Worm (Caenorhabditis elegans): ENCODE results near the gene F35H8.2.

The F35H8.2 gene

ce11 chrII:9540723-9541122, 14.6 kb upstream of the F35H8.2 start, which contains the start of gene sra-3:
Gene sra-3, minus strand, starts transcription at chrII:9540823.
- no peak for TF ChIP-seq aly-2 (tag; optimal IDR thresholded peaks at IDR 0.05)
- no peak for TF ChIP-seq nhr-23 (tag; optimal IDR thresholded peaks at IDR 0.05)
- TF ChIP-seq nhr-11 (tag; optimal IDR thresholded peaks at IDR 0.05), result no peak
- TF ChIP-seq ceh-82 (tag; optimal IDR thresholded peaks at IDR 0.05), result no peak
- TF ChIP-seq elt-1 (tag; optimal IDR thresholded peaks at IDR 0.05), result no peak
- TF ChIP-seq lsy-2 (tag; optimal IDR thresholded peaks at IDR 0.05), result no peak
- TF ChIP-seq nhr-12 (tag; optimal IDR thresholded peaks at IDR 0.05), result no peak
- no peak for TF ChIP-seq nhr-237 (tag; optimal IDR thresholded peaks at IDR 0.05)
- no peak for TF ChIP-seq unc-55 (GFP tag; optimal IDR thresholded peaks at IDR 0.05)
- no peak for TF ChIP-seq gmeb-1 (tag; optimal IDR thresholded peaks at IDR 0.05)
- no peak for TF ChIP-seq egl-27 (tag; optimal IDR thresholded peaks at IDR 0.05)
- no peak for TF ChIP-seq skn-1 (tag; optimal IDR thresholded peaks at IDR 0.05)
- no peak for TF ChIP-seq mbf-1 (tag; optimal IDR thresholded peaks at IDR 0.05)
- TF ChIP-seq F13H6.1 (tag; optimal IDR thresholded peaks at IDR 0.05), result no peak
- no peak for TF ChIP-seq blmp-1 (tag; optimal IDR thresholded peaks at IDR 0.05; ENCODE audit: insufficient read depth)
- no peak for TF ChIP-seq dmd-4 (tag; optimal IDR thresholded peaks at IDR 0.05)
- TF ChIP-seq ama-1 (optimal IDR thresholded peaks at IDR 0.05), result no peak
- TF ChIP-seq lin-11 (tag; optimal IDR thresholded peaks at IDR 0.05), result no peak

- TF ChIP-seq ama-1 (optimal IDR thresholded peaks at IDR 0.05) (no peak), ztf-4 (tag; optimal IDR thresholded peaks at IDR 0.05) (no peak), skn-1 (tag; optimal IDR thresholded peaks at IDR 0.05) (no peak), mab-5 (tag; optimal IDR thresholded peaks at IDR 0.05) (no peak), zag-1 (tag; optimal IDR thresholded peaks at IDR 0.05) (no peak), dmd-4 (tag; optimal IDR thresholded peaks at IDR 0.05) (no peak), fos-1 (tag; optimal IDR thresholded peaks at IDR 0.05) (no peak), nhr-11 (tag; optimal IDR thresholded peaks at IDR 0.05) (no peak), ztf-11 (tag; optimal IDR thresholded peaks at IDR 0.05) (no peak), mbf-1 (tag; optimal IDR thresholded peaks at IDR 0.05) (no peak), peb-1 (tag; optimal IDR thresholded peaks at IDR 0.05) (no peak), nhr-129 (tag; optimal IDR thresholded peaks at IDR 0.05) (no peak), unc-62 (GFP tag; optimal IDR thresholded peaks at IDR 0.05) (no peak)
Observed at ce11 chrII:9542785-9543184, 12.5 kb upstream of the F35H8.2 start, which contains the start of gene sra-4. Gene sra-4, minus strand, starts transcription at chrII:9542885.

ce11 chrII:9544386-9544785, 10.9 kb upstream of the F35H8.2 start, which contains the start of gene sra-7:
Gene sra-7, plus strand, starts transcription at chrII:9544686.
- no peak for TF ChIP-seq nhr-25 (tag; optimal IDR thresholded peaks at IDR 0.05)
- TF ChIP-seq nhr-21 (tag; optimal IDR thresholded peaks at IDR 0.05), result no peak
- TF ChIP-seq sem-4 (tag; optimal IDR thresholded peaks at IDR 0.05), result no peak
- no peak for TF ChIP-seq nhr-11 (tag; optimal IDR thresholded peaks at IDR 0.05)
- no peak for TF ChIP-seq ceh-16 (tag; optimal IDR thresholded peaks at IDR 0.05)
- TF ChIP-seq gmeb-1 (tag; optimal IDR thresholded peaks at IDR 0.05), result no peak
- no peak for TF ChIP-seq nhr-77 (tag; optimal IDR thresholded peaks at IDR 0.05)
- no peak for TF ChIP-seq Y55F3AM.14 (GFP tag; optimal IDR thresholded peaks at IDR 0.05)
- TF ChIP-seq ztf-1 (GFP tag; conservative IDR thresholded peaks at IDR 0.05), result no peak
- no peak for TF ChIP-seq nhr-10 (tag; optimal IDR thresholded peaks at IDR 0.05)
- TF ChIP-seq nhr-12 (tag; optimal IDR thresholded peaks at IDR 0.05), result no peak

- TF ChIP-seq Y55F3AM.14 (GFP tag; optimal IDR thresholded peaks at IDR 0.05) (no peak), nhr-23 (tag; optimal IDR thresholded peaks at IDR 0.05) (no peak), lin-11 (tag; optimal IDR thresholded peaks at IDR 0.05) (no peak), elt-1 (tag; optimal IDR thresholded peaks at IDR 0.05) (no peak), fos-1 (tag; optimal IDR thresholded peaks at IDR 0.05) (no peak), egl-27 (tag; optimal IDR thresholded peaks at IDR 0.05) (no peak), snpc-4 (tag; optimal IDR thresholded peaks at IDR 0.05) (no peak)
Observed at ce11 chrII:9550718-9551117, 4.6 kb upstream of the F35H8.2 start, which contains the start of gene sra-6. Gene sra-6, minus strand, starts transcription at chrII:9550818.

- TF ChIP-seq nhr-12 (tag; optimal IDR thresholded peaks at IDR 0.05), result no peak
- no peak for TF ChIP-seq C34F6.9 (tag; optimal IDR thresholded peaks at IDR 0.05)
- no peak for TF ChIP-seq R02D3.7 (tag; optimal IDR thresholded peaks at IDR 0.05)
- TF ChIP-seq unc-55 (GFP tag; optimal IDR thresholded peaks at IDR 0.05), result no peak
- TF ChIP-seq zag-1 (tag; optimal IDR thresholded peaks at IDR 0.05), result no peak
- no peak for TF ChIP-seq mab-5 (tag; optimal IDR thresholded peaks at IDR 0.05)
- no peak for TF ChIP-seq alr-1 (tag; optimal IDR thresholded peaks at IDR 0.05)
- no peak for TF ChIP-seq snpc-4 (tag; optimal IDR thresholded peaks at IDR 0.05)
- TF ChIP-seq sem-4 (tag; optimal IDR thresholded peaks at IDR 0.05), result no peak
- no peak for TF ChIP-seq mdl-1 (tag; optimal IDR thresholded peaks at IDR 0.05)
- no peak for TF ChIP-seq nhr-25 (tag; optimal IDR thresholded peaks at IDR 0.05)
- no peak for TF ChIP-seq ceh-82 (tag; optimal IDR thresholded peaks at IDR 0.05)
- no peak for TF ChIP-seq gmeb-1 (tag; optimal IDR thresholded peaks at IDR 0.05)
- no peak for TF ChIP-seq sma-3 (GFP tag; optimal IDR thresholded peaks at IDR 0.05)
- TF ChIP-seq elt-3 (tag; optimal IDR thresholded peaks at IDR 0.05), result no peak
- no peak for TF ChIP-seq lsy-2 (tag; optimal IDR thresholded peaks at IDR 0.05)
- TF ChIP-seq peb-1 (tag; optimal IDR thresholded peaks at IDR 0.05), result no peak
- no peak for TF ChIP-seq ZK546.5 (tag; optimal IDR thresholded peaks at IDR 0.05)
- TF ChIP-seq lin-39 (tag; optimal IDR thresholded peaks at IDR 0.05), result no peak
Observed at ce11 chrII:9551536-9551935, 3.8 kb upstream of the F35H8.2 start, which contains the start of gene F35H8.12. Gene F35H8.12, plus strand, starts transcription at chrII:9551836.

All from whole organism, L2 larva.